Worm (Caenorhabditis elegans) whole organism, midembryonic: Measurements from ENCODE around the gene Y62E10A.20.
"Not testable (repeated sequence)": the region's sequence is repeated elsewhere in the genome, so short reads cannot be mapped to it uniquely, and the experiment has no call there.

Experiments
- T22C8.4 ChIP-seq: fragments of 200-800 bp; sonication (Bioruptor generic); IDR thresholded peaks from 2 replicates; pipeline ENCODE4 v1.3.6; 2022; ENCODE audit warnings: missing genetic modification characterization, missing compliant biosample characterization
- ref-1 ChIP-seq: fragments of 200-800 bp; sonication (Bioruptor generic); conservative IDR thresholded peaks from 2 replicates; pipeline ENCODE4 v1.3.6; 2022; ENCODE audit warnings: missing genetic modification reagents, missing genetic modification characterization, missing compliant biosample characterization

- TF ChIP-seq T22C8.4, ref-1 (GFP tag; lab: Robert Waterston, UW): not testable (repeated sequence)
Measured at ce11 chrIV:13430137-13430536, 44.2 kb upstream of the Y62E10A.20 start.
